Worm (Caenorhabditis elegans) whole organism, L1 larva: ENCODE data around the gene F55A11.11.

Experiments used
- C16A3.4 ChIP-seq: fragments of 150-350 bp; optimal IDR thresholded peaks from 2 replicates; lab custom pipeline; 2014; ENCODE audit warnings: missing biosample characterization, missing genetic modification characterization
- C34B4.2 ChIP-seq: sonication (generic microtip); optimal IDR thresholded peaks from 2 replicates; lab custom pipeline; 2017; ENCODE audit warnings: mild to moderate bottlenecking, missing genetic modification characterization, missing compliant biosample characterization
- F16B12.6 ChIP-seq: fragments of 150-350 bp; optimal IDR thresholded peaks from 2 replicates; lab custom pipeline; 2014; ENCODE audit warnings: missing biosample characterization, missing genetic modification characterization
- Y116A8C.19 ChIP-seq: sonication (generic microtip); optimal IDR thresholded peaks from 2 replicates; lab custom pipeline; 2016; ENCODE audit warnings: missing compliant biosample characterization, missing genetic modification characterization, borderline replicate concordance
- aha-1 ChIP-seq: fragments of 150-350 bp; optimal IDR thresholded peaks from 2 replicates; lab custom pipeline; 2014; ENCODE audit warnings: missing biosample characterization, missing genetic modification characterization
- blmp-1 ChIP-seq: fragments of 150-350 bp; optimal IDR thresholded peaks from 2 replicates; lab custom pipeline; 2014; ENCODE audit warnings: missing biosample characterization, missing genetic modification characterization
- ceh-63 ChIP-seq: fragments of 200-800 bp; sonication (Bioruptor generic); optimal IDR thresholded peaks from 2 replicates; lab custom pipeline; 2018; ENCODE audit warnings: mild to moderate bottlenecking, missing genetic modification characterization, missing compliant biosample characterization
- ceh-8 ChIP-seq: fragments of 200-800 bp; sonication (Bioruptor generic); optimal IDR thresholded peaks from 2 replicates; lab custom pipeline; 2018; ENCODE audit warnings: mild to moderate bottlenecking, missing genetic modification characterization, moderate library complexity, missing compliant biosample characterization
- ceh-90 ChIP-seq: sonication (generic microtip); optimal IDR thresholded peaks from 2 replicates; lab custom pipeline; 2016; ENCODE audit warnings: missing genetic modification characterization, missing compliant biosample characterization
- ces-1 ChIP-seq: fragments of 150-350 bp; optimal IDR thresholded peaks from 2 replicates; lab custom pipeline; 2014; ENCODE audit warnings: missing biosample characterization, missing genetic modification reagents, missing genetic modification characterization
- dsc-1 ChIP-seq: sonication (generic microtip); optimal IDR thresholded peaks from 2 replicates; lab custom pipeline; 2016; ENCODE audit warnings: mild to moderate bottlenecking, missing genetic modification characterization, missing compliant biosample characterization
- efl-1 ChIP-seq, 4 experiments: fragments of 150-350 bp; optimal IDR thresholded peaks in 3 of 4; peaks in 1 of 4; 1 replicate in 1 of 4; 2 replicates in 3 of 4; lab custom pipeline; 2014; ENCODE audit warnings: missing biosample characterization in 2 of 4, missing genetic modification characterization in 2 of 4, missing genetic modification reagents in 2 of 4
- efl-3 ChIP-seq: fragments of 200-800 bp; sonication (Bioruptor generic); optimal IDR thresholded peaks from 2 replicates; lab custom pipeline; 2018; ENCODE audit warnings: mild to moderate bottlenecking, missing genetic modification characterization, missing compliant biosample characterization
- egl-27 ChIP-seq, 2 experiments: fragments of 150-350 bp in 1 of 2; sonication (generic microtip); optimal IDR thresholded peaks; 3 replicates each; lab custom pipeline; 2017 to 2018; ENCODE audit warnings: missing biosample characterization in 2 of 2, missing genetic modification characterization in 2 of 2, missing genetic modification reagents in 2 of 2
- elt-3 ChIP-seq, 6 experiments: fragments of 150-350 bp in 1 of 6; sonication (generic microtip); optimal IDR thresholded peaks; 2 replicates each; lab custom pipeline; 2017 to 2018; ENCODE audit warnings: missing biosample characterization in 6 of 6, missing genetic modification characterization in 6 of 6, inconsistent platforms in 1 of 6
- fkh-4 ChIP-seq: sonication (generic microtip); optimal IDR thresholded peaks from 2 replicates; lab custom pipeline; 2016; ENCODE audit warnings: missing compliant biosample characterization, missing genetic modification characterization, borderline replicate concordance
- grh-1 ChIP-seq: fragments of 200-800 bp; sonication (Bioruptor generic); IDR thresholded peaks from 2 replicates; pipeline ENCODE4 v1.3.6; 2022; ENCODE audit warnings: missing genetic modification reagents, missing genetic modification characterization, missing compliant biosample characterization
- hlh-17 ChIP-seq: fragments of 200-800 bp; sonication (Bioruptor generic); optimal IDR thresholded peaks from 2 replicates; lab custom pipeline; 2018; ENCODE audit warnings: missing genetic modification characterization, mild to moderate bottlenecking, missing compliant biosample characterization, moderate library complexity, borderline replicate concordance
- hlh-4 ChIP-seq: sonication (generic microtip); optimal IDR thresholded peaks from 2 replicates; lab custom pipeline; 2016; ENCODE audit warnings: mild to moderate bottlenecking, missing genetic modification characterization, missing compliant biosample characterization
- jun-1 ChIP-seq: fragments of 150-350 bp; optimal IDR thresholded peaks from 2 replicates; lab custom pipeline; 2014; ENCODE audit warnings: missing biosample characterization, missing genetic modification reagents, missing genetic modification characterization
- lin-13 ChIP-seq: fragments of 150-350 bp; optimal IDR thresholded peaks from 2 replicates; lab custom pipeline; 2014; ENCODE audit warnings: missing biosample characterization, missing genetic modification reagents, missing genetic modification characterization
- lin-14 ChIP-seq: fragments of 200-800 bp; sonication (Bioruptor generic); optimal IDR thresholded peaks from 2 replicates; lab custom pipeline; 2018; ENCODE audit warnings: mild to moderate bottlenecking, missing genetic modification characterization, moderate library complexity, missing compliant biosample characterization
- lin-35 ChIP-seq, 2 experiments: fragments of 150-350 bp; optimal IDR thresholded peaks; 2 replicates each; lab custom pipeline; 2014; ENCODE audit warnings: missing biosample characterization in 2 of 2, missing genetic modification characterization in 2 of 2, missing genetic modification reagents in 2 of 2
- lin-39 ChIP-seq: fragments of 150-350 bp; optimal IDR thresholded peaks from 2 replicates; lab custom pipeline; 2014; ENCODE audit warnings: missing biosample characterization, missing genetic modification reagents, missing genetic modification characterization
- lir-3 ChIP-seq: sonication (generic microtip); optimal IDR thresholded peaks from 2 replicates; lab custom pipeline; 2016; ENCODE audit warnings: mild to moderate bottlenecking, missing genetic modification characterization, moderate library complexity, missing compliant biosample characterization; ENCODE audit not compliant: poor library complexity
- lsy-2 ChIP-seq, 2 experiments: fragments of 150-350 bp; optimal IDR thresholded peaks; 2 replicates each; lab custom pipeline; 2014; ENCODE audit warnings: missing biosample characterization in 2 of 2, missing genetic modification characterization in 2 of 2
- mdl-1 ChIP-seq, 2 experiments: fragments of 150-350 bp; optimal IDR thresholded peaks; 2 replicates each; lab custom pipeline; 2014 to 2017; ENCODE audit warnings: missing biosample characterization in 2 of 2, missing genetic modification characterization in 2 of 2, inconsistent platforms in 1 of 2
- mep-1 ChIP-seq: fragments of 150-350 bp; optimal IDR thresholded peaks from 2 replicates; lab custom pipeline; 2014; ENCODE audit warnings: missing biosample characterization, missing genetic modification characterization
- nhr-19 ChIP-seq: fragments of 200-800 bp; sonication (Bioruptor generic); conservative IDR thresholded peaks from 2 replicates; pipeline ENCODE4 v1.3.6; 2022; ENCODE audit warnings: missing genetic modification characterization, missing compliant biosample characterization
- nhr-20 ChIP-seq: sonication (generic microtip); optimal IDR thresholded peaks from 2 replicates; lab custom pipeline; 2016; ENCODE audit warnings: mild to moderate bottlenecking, missing genetic modification characterization, missing compliant biosample characterization
- nhr-237 ChIP-seq: fragments of 150-350 bp; optimal IDR thresholded peaks from 2 replicates; lab custom pipeline; 2014; ENCODE audit warnings: missing biosample characterization, missing genetic modification characterization
- nhr-28 ChIP-seq: fragments of 150-350 bp; optimal IDR thresholded peaks from 2 replicates; lab custom pipeline; 2014; ENCODE audit warnings: missing biosample characterization, missing genetic modification characterization
- nhr-71 ChIP-seq: sonication (generic microtip); optimal IDR thresholded peaks from 2 replicates; lab custom pipeline; 2016; ENCODE audit warnings: mild to moderate bottlenecking, missing genetic modification characterization, moderate library complexity, missing compliant biosample characterization
- nhr-77 ChIP-seq: fragments of 150-350 bp; optimal IDR thresholded peaks from 2 replicates; lab custom pipeline; 2014; ENCODE audit warnings: missing biosample characterization, missing genetic modification characterization
- nhr-85 ChIP-seq: sonication (generic microtip); peaks from one replicate; lab custom pipeline; 2016; ENCODE audit warnings: missing genetic modification characterization, inconsistent platforms, missing compliant biosample characterization
- nhr-90 ChIP-seq: sonication (generic microtip); optimal IDR thresholded peaks from 2 replicates; lab custom pipeline; 2016; ENCODE audit warnings: mild to moderate bottlenecking, missing genetic modification characterization, missing compliant biosample characterization; ENCODE audit not compliant: poor library complexity
- snpc-4 ChIP-seq: fragments of 150-350 bp; optimal IDR thresholded peaks from 2 replicates; lab custom pipeline; 2014; ENCODE audit warnings: missing biosample characterization, missing genetic modification characterization
- snu-23 ChIP-seq: sonication (generic microtip); optimal IDR thresholded peaks from 2 replicates; lab custom pipeline; 2016; ENCODE audit warnings: missing genetic modification characterization, missing compliant biosample characterization
- tbx-2 ChIP-seq: sonication (generic microtip); optimal IDR thresholded peaks from 2 replicates; lab custom pipeline; 2016; ENCODE audit warnings: missing genetic modification characterization, missing compliant biosample characterization
- tlp-1 ChIP-seq: fragments of 150-350 bp; optimal IDR thresholded peaks from 2 replicates; lab custom pipeline; 2014; ENCODE audit warnings: missing biosample characterization, missing genetic modification characterization
- unc-130 ChIP-seq: fragments of 150-350 bp; optimal IDR thresholded peaks from 2 replicates; lab custom pipeline; 2017; ENCODE audit warnings: missing biosample characterization, missing genetic modification characterization, inconsistent platforms
- unc-62 ChIP-seq: fragments of 150-350 bp; optimal IDR thresholded peaks from 2 replicates; lab custom pipeline; 2014; ENCODE audit warnings: missing biosample characterization, missing genetic modification reagents, missing genetic modification characterization
- xbp-1 ChIP-seq: sonication (generic microtip); optimal IDR thresholded peaks from 2 replicates; lab custom pipeline; 2016; ENCODE audit warnings: missing genetic modification characterization, missing compliant biosample characterization
- zip-4 ChIP-seq: fragments of 200-800 bp; sonication (Bioruptor generic); optimal IDR thresholded peaks from 2 replicates; lab custom pipeline; 2018; ENCODE audit warnings: mild to moderate bottlenecking, missing genetic modification characterization, moderate library complexity, missing compliant biosample characterization
- ztf-11 ChIP-seq, 2 experiments: sonication (generic microtip); optimal IDR thresholded peaks; 2 replicates each; lab custom pipeline; 2016 to 2017; ENCODE audit warnings: missing genetic modification characterization in 2 of 2, missing biosample characterization in 1 of 2, missing compliant biosample characterization in 1 of 2
- ztf-4 ChIP-seq: fragments of 150-350 bp; optimal IDR thresholded peaks from 2 replicates; lab custom pipeline; 2014; ENCODE audit warnings: missing biosample characterization, missing genetic modification characterization

The F55A11.11 gene

ce11 chrV:11799252-11799822, 16.4 kb downstream of the F55A11.11 start (continued):
- TF ChIP-seq grh-1 (GFP tag; lab: Robert Waterston, UW) (peak; percentile 76), lin-39 (no peak), mdl-1 (tag; optimal IDR thresholded peaks at IDR 0.05; lab: Kevin White, UChicago) (peak in 1 of 2 experiments; percentile 96), fkh-4 (tag; lab: Kevin White, UChicago) (no peak), zip-4 (no peak), ceh-90 (tag; lab: Kevin White, UChicago) (no peak), lin-13 (GFP tag; lab: Kevin White, UChicago) (peak; percentile 41), elt-3 (tag; optimal IDR thresholded peaks at IDR 0.05; lab: Kevin White, UChicago) (peak in 5 of 6 experiments; percentile 21 to 91 (median 48)), ceh-63 (GFP tag; lab: Kevin White, UChicago) (no peak), lin-14 (GFP tag; lab: Kevin White, UChicago) (peak; percentile 89), nhr-77 (no peak), hlh-17 (GFP tag; lab: Kevin White, UChicago) (no peak), ztf-11 (tag; optimal IDR thresholded peaks at IDR 0.05; lab: Kevin White, UChicago) (no peak), dsc-1 (tag; lab: Kevin White, UChicago) (no peak), nhr-20 (peak; percentile 94), lin-35 (GFP tag; optimal IDR thresholded peaks at IDR 0.05; lab: Kevin White, UChicago) (peak in 1 of 2 experiments; percentile 71), tlp-1 (no peak), xbp-1 (tag; lab: Kevin White, UChicago) (peak; percentile 32), snpc-4 (tag; lab: Kevin White, UChicago) (no peak), efl-3 (GFP tag; lab: Kevin White, UChicago) (no peak), ces-1 (GFP tag; lab: Kevin White, UChicago) (no peak), egl-27 (tag; optimal IDR thresholded peaks at IDR 0.05; lab: Kevin White, UChicago) (peak in 1 of 2 experiments; percentile 36), ztf-4 (tag; lab: Kevin White, UChicago) (no peak), C16A3.4 (peak; percentile 46), C34B4.2 (tag; lab: Kevin White, UChicago) (no peak), snu-23 (GFP tag; lab: Kevin White, UChicago) (peak; percentile 76), nhr-237 (tag; lab: Kevin White, UChicago) (no peak), ceh-8 (GFP tag; lab: Kevin White, UChicago) (no peak)
- TF ChIP-seq, all 84 proteins: peak for 26

DNA sequence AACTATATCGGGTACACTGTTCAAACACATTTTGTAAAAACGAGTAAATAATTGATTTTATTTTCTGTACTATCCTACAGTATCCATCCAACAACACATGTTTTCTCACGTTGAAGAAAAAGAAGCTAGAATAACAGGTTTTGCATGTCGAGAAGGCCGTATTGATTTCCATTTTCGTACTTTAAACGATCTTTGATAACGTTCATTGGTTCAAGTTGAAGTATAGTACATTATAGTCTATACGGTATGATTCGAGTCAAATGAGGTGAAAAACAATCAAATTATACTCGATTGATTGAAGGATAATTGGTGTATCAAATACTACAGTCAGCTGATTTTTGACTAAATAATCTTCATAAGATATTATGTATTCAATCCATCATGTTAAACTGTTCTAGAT, 17.5 kb downstream of the F55A11.11 start:
- TF ChIP-seq tlp-1 (no peak), nhr-85 (tag; lab: Kevin White, UChicago) (peak; percentile 76), lsy-2 (tag; optimal IDR thresholded peaks at IDR 0.05; lab: Kevin White, UChicago) (peak in 1 of 2 experiments; percentile 11), jun-1 (no peak), elt-3 (tag; optimal IDR thresholded peaks at IDR 0.05; lab: Kevin White, UChicago) (peak in 2 of 6 experiments; percentile 9 to 36), tbx-2 (tag; lab: Kevin White, UChicago) (peak; percentile 21), unc-62 (GFP tag; lab: Kevin White, UChicago) (no peak), nhr-20 (peak; percentile 78), nhr-19 (peak; percentile 26), grh-1 (GFP tag; lab: Robert Waterston, UW) (peak; percentile 24; the same call in 1 of the 2 replicates), nhr-71 (peak; percentile 34)
- TF ChIP-seq, all 84 proteins: peak for 8

- TF ChIP-seq blmp-1 (tag; lab: Kevin White, UChicago) (peak; percentile 50), F16B12.6 (tag; lab: Kevin White, UChicago) (no peak), efl-1 (optimal IDR thresholded peaks at IDR 0.05; lab: Kevin White, UChicago) (no peak), efl-1 (GFP tag; optimal IDR thresholded peaks at IDR 0.05 in 1 of 2; lab: Kevin White, UChicago) (peak in 1 of 2 experiments; percentile 81), fkh-4 (tag; lab: Kevin White, UChicago) (no peak), lir-3 (tag; lab: Kevin White, UChicago) (no peak), zip-4 (no peak), lsy-2 (tag; optimal IDR thresholded peaks at IDR 0.05; lab: Kevin White, UChicago) (peak; percentile 9 to 74), mep-1 (no peak), hlh-4 (no peak), aha-1 (no peak), unc-130 (tag; lab: Kevin White, UChicago) (peak; percentile 8), nhr-28 (tag; lab: Kevin White, UChicago) (no peak), nhr-90 (tag; lab: Kevin White, UChicago) (peak; percentile 55), ces-1 (GFP tag; lab: Kevin White, UChicago) (no peak), Y116A8C.19 (tag; lab: Kevin White, UChicago) (no peak), egl-27 (tag; optimal IDR thresholded peaks at IDR 0.05; lab: Kevin White, UChicago) (no peak), tlp-1 (no peak)
Observed at ce11 chrV:11801076-11801849, 18.3 kb downstream of the F55A11.11 start.
